Worm (Caenorhabditis elegans) whole organism, L2 larva: ENCODE results near the gene F09B9.5.

ENCODE experiments used
- Y55F3AM.14 ChIP-seq: fragments of 200-800 bp; sonication (Bioruptor generic); optimal IDR thresholded peaks from 2 replicates; lab custom pipeline; 2018; ENCODE audit warnings: mild to moderate bottlenecking, missing genetic modification characterization, missing compliant biosample characterization
- ZK546.5 ChIP-seq: sonication (generic microtip); optimal IDR thresholded peaks from 2 replicates; lab custom pipeline; 2017; ENCODE audit warnings: missing biosample characterization, missing genetic modification characterization
- alr-1 ChIP-seq: fragments of 150-350 bp; optimal IDR thresholded peaks from 2 replicates; lab custom pipeline; 2014; ENCODE audit warnings: missing biosample characterization, missing genetic modification characterization
- ama-1 ChIP-seq: fragments of 150-350 bp; optimal IDR thresholded peaks from 2 replicates; lab custom pipeline; 2018; ENCODE audit warnings: inconsistent platforms
- blmp-1 ChIP-seq: sonication (generic microtip); optimal IDR thresholded peaks from 2 replicates; lab custom pipeline; 2017; ENCODE audit warnings: missing genetic modification characterization, mild to moderate bottlenecking, missing compliant biosample characterization, antibody characterized with exemption, moderate library complexity; ENCODE audit not compliant: insufficient read depth
- ceh-82 ChIP-seq: fragments of 150-350 bp; optimal IDR thresholded peaks from 2 replicates; lab custom pipeline; 2014; ENCODE audit warnings: missing biosample characterization, missing genetic modification characterization
- crh-2 ChIP-seq: sonication (generic microtip); optimal IDR thresholded peaks from 2 replicates; lab custom pipeline; 2017; ENCODE audit warnings: missing biosample characterization, missing genetic modification characterization
- dmd-4 ChIP-seq: sonication (generic microtip); optimal IDR thresholded peaks from 2 replicates; lab custom pipeline; 2017; ENCODE audit warnings: missing biosample characterization, missing genetic modification characterization
- egl-27 ChIP-seq: sonication (generic microtip); optimal IDR thresholded peaks from 3 replicates; lab custom pipeline; 2017; ENCODE audit warnings: missing biosample characterization, missing genetic modification reagents, missing genetic modification characterization
- elt-1 ChIP-seq: fragments of 150-350 bp; optimal IDR thresholded peaks from 2 replicates; lab custom pipeline; 2014; ENCODE audit warnings: missing biosample characterization, missing genetic modification characterization
- elt-3 ChIP-seq: sonication (generic microtip); optimal IDR thresholded peaks from 2 replicates; lab custom pipeline; 2017; ENCODE audit warnings: missing biosample characterization, missing genetic modification characterization
- gmeb-1 ChIP-seq: fragments of 150-350 bp; optimal IDR thresholded peaks from 2 replicates; lab custom pipeline; 2014; ENCODE audit warnings: missing biosample characterization, missing genetic modification characterization
- lin-13 ChIP-seq: fragments of 150-350 bp; optimal IDR thresholded peaks from 2 replicates; lab custom pipeline; 2014; ENCODE audit warnings: missing biosample characterization, missing genetic modification reagents, missing genetic modification characterization
- lin-39 ChIP-seq: fragments of 150-350 bp; optimal IDR thresholded peaks from 2 replicates; lab custom pipeline; 2014; ENCODE audit warnings: missing biosample characterization, missing genetic modification reagents, missing genetic modification characterization
- mab-5 ChIP-seq: fragments of 150-350 bp; optimal IDR thresholded peaks from 2 replicates; lab custom pipeline; 2014; ENCODE audit warnings: missing biosample characterization, missing genetic modification characterization
- mbf-1 ChIP-seq: sonication (generic microtip); optimal IDR thresholded peaks from 2 replicates; lab custom pipeline; 2017; ENCODE audit warnings: missing biosample characterization, missing genetic modification characterization
- nhr-10 ChIP-seq: sonication (generic microtip); optimal IDR thresholded peaks from 2 replicates; lab custom pipeline; 2017; ENCODE audit warnings: missing biosample characterization, missing genetic modification characterization
- nhr-11 ChIP-seq: fragments of 150-350 bp; optimal IDR thresholded peaks from 2 replicates; lab custom pipeline; 2014; ENCODE audit warnings: missing biosample characterization, missing genetic modification characterization
- nhr-12 ChIP-seq: fragments of 150-350 bp; optimal IDR thresholded peaks from 2 replicates; lab custom pipeline; 2014; ENCODE audit warnings: missing biosample characterization, missing genetic modification characterization
- nhr-21 ChIP-seq: fragments of 150-350 bp; optimal IDR thresholded peaks from 2 replicates; lab custom pipeline; 2014; ENCODE audit warnings: missing biosample characterization, missing genetic modification characterization
- nhr-23 ChIP-seq: fragments of 150-350 bp; optimal IDR thresholded peaks from 2 replicates; lab custom pipeline; 2014; ENCODE audit warnings: missing biosample characterization, missing genetic modification reagents, missing genetic modification characterization
- nhr-237 ChIP-seq: fragments of 150-350 bp; optimal IDR thresholded peaks from 2 replicates; lab custom pipeline; 2014; ENCODE audit warnings: missing biosample characterization, missing genetic modification characterization
- nhr-25 ChIP-seq: fragments of 150-350 bp; sonication (generic microtip); optimal IDR thresholded peaks from 3 replicates; lab custom pipeline; 2014; ENCODE audit warnings: missing biosample characterization, missing genetic modification characterization
- nhr-77 ChIP-seq: fragments of 150-350 bp; optimal IDR thresholded peaks from 2 replicates; lab custom pipeline; 2014; ENCODE audit warnings: missing biosample characterization, missing genetic modification characterization
- skn-1 ChIP-seq: sonication (generic microtip); optimal IDR thresholded peaks from 2 replicates; lab custom pipeline; 2017; ENCODE audit warnings: missing biosample characterization, missing genetic modification characterization
- sma-3 ChIP-seq: sonication (generic microtip); optimal IDR thresholded peaks from 2 replicates; lab custom pipeline; 2016; ENCODE audit warnings: missing genetic modification reagents, missing genetic modification characterization, missing compliant biosample characterization
- sma-9 ChIP-seq, 2 experiments: fragments of 150-350 bp in 1 of 2; sonication (generic microtip) in 1 of 2; optimal IDR thresholded peaks; 2 replicates each; lab custom pipeline; 2014 to 2016; ENCODE audit warnings: missing genetic modification characterization in 2 of 2, mild to moderate bottlenecking in 1 of 2, missing biosample characterization in 1 of 2, missing compliant biosample characterization in 1 of 2, missing genetic modification reagents in 1 of 2, moderate library complexity in 1 of 2
- unc-55 ChIP-seq: fragments of 150-350 bp; sonication (generic microtip); optimal IDR thresholded peaks from 3 replicates; lab custom pipeline; 2014; ENCODE audit warnings: missing biosample characterization, missing genetic modification reagents, missing genetic modification characterization
- zag-1 ChIP-seq: fragments of 150-350 bp; optimal IDR thresholded peaks from 2 replicates; lab custom pipeline; 2014; ENCODE audit warnings: missing biosample characterization, missing genetic modification characterization
- ztf-1 ChIP-seq: fragments of 200-800 bp; sonication (Bioruptor generic); conservative IDR thresholded peaks from 2 replicates; pipeline ENCODE4 v1.3.6; 2022; ENCODE audit warnings: missing genetic modification characterization, missing compliant biosample characterization
- ztf-11 ChIP-seq: sonication (generic microtip); optimal IDR thresholded peaks from 2 replicates; lab custom pipeline; 2017; ENCODE audit warnings: missing biosample characterization, missing genetic modification characterization
- ztf-4 ChIP-seq: fragments of 150-350 bp; optimal IDR thresholded peaks from 2 replicates; lab custom pipeline; 2014; ENCODE audit warnings: missing biosample characterization, missing genetic modification characterization

Gene F09B9.5

DNA sequence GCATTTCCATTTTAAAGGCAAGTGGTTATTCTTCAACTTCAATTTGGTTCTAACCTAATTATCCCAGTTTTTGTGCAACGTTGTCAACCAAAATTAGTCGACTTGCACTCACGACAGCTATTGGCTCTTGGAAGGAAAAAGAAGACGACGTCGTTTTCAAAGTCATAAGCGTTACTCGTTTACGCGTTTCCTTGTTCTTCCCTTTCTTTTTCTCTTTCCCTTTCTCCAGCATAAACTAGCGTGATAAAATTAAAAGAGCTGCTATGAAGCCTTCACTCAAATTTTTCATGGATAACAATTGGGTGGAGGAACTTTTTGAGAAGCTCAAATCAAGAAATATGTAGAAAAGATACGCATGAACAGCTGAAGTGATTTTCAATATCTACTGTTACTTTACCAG lies 8.6 kb downstream of the F09B9.5 start:
- TF ChIP-seq ceh-82 (tag; lab: Kevin White, UChicago), result no peak
- no peak for TF ChIP-seq unc-55 (GFP tag; lab: Kevin White, UChicago)
- no peak for TF ChIP-seq crh-2
- TF ChIP-seq alr-1, result no peak
- TF ChIP-seq mab-5, result no peak
- no peak for TF ChIP-seq nhr-23 (tag; lab: Kevin White, UChicago)
- TF ChIP-seq nhr-21 (tag; lab: Kevin White, UChicago), result no peak
- no peak for TF ChIP-seq lin-13 (GFP tag; lab: Kevin White, UChicago)
- no peak for TF ChIP-seq nhr-77 (tag; lab: Kevin White, UChicago)
- TF ChIP-seq nhr-237 (tag; lab: Kevin White, UChicago), result no peak

DNA sequence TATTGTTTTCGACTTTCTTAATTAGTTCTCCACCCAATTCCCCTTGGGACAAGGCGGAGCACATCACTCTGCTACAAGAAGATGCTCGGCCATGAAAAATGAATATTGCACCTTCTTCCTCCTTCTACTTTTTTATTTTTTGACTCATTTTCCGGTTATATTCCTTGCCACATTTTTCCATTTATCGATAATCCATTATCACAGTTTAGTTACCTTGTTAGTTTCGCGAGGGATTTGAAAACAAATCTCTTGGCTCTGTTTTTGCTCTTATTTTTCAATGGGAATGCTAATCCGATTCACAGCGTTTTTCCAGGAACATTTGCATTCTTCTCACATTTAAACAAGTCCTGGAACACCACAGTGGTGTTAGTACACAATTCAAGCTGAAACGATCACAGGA lies 12.4 kb downstream of the F09B9.5 start, which contains the start of gene rnp-9:
rnp-9 (plus strand) TSS at position 301 of the 400 bp plus-strand sequence.
- no peak for TF ChIP-seq nhr-12 (tag; lab: Kevin White, UChicago)
- TF ChIP-seq zag-1 (tag; lab: Kevin White, UChicago), result no peak

DNA sequence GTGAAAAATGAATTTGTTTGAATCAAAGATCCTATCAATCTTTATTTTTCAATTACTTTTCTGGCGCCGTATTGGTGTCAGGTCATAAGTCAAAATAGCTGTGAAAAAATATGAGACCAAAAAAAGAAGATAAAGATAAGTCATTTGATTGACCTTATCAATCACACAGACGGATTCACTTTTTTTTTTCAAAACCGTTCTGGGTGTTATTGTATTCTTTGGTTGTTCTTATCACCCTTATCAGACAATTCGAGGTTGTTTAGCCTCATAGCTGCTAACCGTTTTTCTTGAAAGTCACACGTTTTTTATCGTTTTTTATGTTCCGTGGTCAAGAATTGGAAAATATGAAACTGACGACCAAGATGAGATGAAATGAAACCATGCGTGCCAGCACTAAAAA lies 13.9 kb downstream of the F09B9.5 start:
- no peak for TF ChIP-seq ztf-11 (tag; lab: Kevin White, UChicago)
- peak; percentile 17 for TF ChIP-seq nhr-21 (tag; lab: Kevin White, UChicago)
- no peak for TF ChIP-seq sma-3 (GFP tag; lab: Kevin White, UChicago)
- no peak for TF ChIP-seq zag-1 (tag; lab: Kevin White, UChicago)
- no peak for TF ChIP-seq alr-1
- TF ChIP-seq crh-2, result peak; percentile 1
- TF ChIP-seq Y55F3AM.14, result no peak
- peak; percentile 86 for TF ChIP-seq blmp-1 (tag; lab: Kevin White, UChicago)
- no peak for TF ChIP-seq ztf-4
- TF ChIP-seq skn-1 (tag; lab: Kevin White, UChicago), result no peak
- TF ChIP-seq egl-27, result no peak
- TF ChIP-seq sma-9 (GFP tag; optimal IDR thresholded peaks at IDR 0.05; lab: Kevin White, UChicago), result peak; percentile 31
- TF ChIP-seq sma-9 (tag; optimal IDR thresholded peaks at IDR 0.05; lab: Kevin White, UChicago), result no peak
- no peak for TF ChIP-seq ceh-82 (tag; lab: Kevin White, UChicago)

DNA sequence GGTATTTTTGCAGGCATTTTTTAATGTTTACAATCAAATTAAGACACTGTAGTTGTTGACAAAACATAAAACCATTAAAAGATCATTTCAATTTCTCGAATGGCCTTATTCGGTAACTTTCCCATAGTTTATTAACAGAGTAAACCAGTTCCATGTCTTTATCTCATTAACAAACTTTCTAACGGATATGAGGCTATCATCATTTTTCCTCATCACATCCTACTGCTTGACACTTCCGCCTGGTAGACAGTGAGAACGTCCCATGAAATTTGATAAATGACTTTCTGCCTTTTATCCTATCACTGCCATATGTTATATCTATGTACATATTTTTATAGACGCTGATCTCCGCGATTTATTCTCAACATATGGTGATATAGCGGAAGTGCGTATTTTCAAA lies 16.0 kb downstream of the F09B9.5 start:
- TF ChIP-seq crh-2, result no peak
- TF ChIP-seq nhr-23 (tag; lab: Kevin White, UChicago), result no peak
- no peak for TF ChIP-seq nhr-25 (tag; lab: Kevin White, UChicago)
- TF ChIP-seq ama-1 (lab: Kevin White, UChicago), result no peak
- TF ChIP-seq lin-13 (GFP tag; lab: Kevin White, UChicago), result no peak
- TF ChIP-seq, all 48 proteins: peak for 0

DNA sequence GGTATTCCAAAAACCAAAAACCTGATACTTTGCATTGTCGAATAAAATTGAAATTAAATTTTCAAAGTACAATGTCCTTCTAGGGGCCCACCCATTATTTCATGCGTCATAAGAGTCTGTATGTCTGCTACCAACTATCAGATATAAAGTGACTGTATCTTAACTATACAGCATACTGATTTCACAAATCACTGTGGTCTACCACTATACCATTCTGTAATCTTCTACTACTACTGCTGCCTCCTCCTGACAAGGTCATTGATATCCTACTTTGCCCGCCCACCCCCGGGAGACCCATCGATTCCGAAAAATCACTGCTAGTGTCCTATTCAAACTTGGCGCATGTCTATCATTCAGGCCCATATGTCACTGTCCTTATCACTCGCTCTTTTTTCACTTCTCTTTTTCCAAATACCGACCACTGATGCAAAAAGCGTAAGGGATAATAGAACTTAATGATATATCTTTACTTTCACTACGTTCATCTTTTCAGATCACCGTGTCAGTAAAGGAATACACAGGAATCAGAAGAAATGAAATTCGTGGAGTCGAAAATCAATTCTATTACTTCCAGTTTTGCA lies 17.5 kb downstream of the F09B9.5 start, which contains the start of gene C07A4.2:
C07A4.2 (plus strand) TSS at position 195 of the 581 bp plus-strand sequence.
- TF ChIP-seq elt-1 (tag; lab: Kevin White, UChicago), result no peak
- TF ChIP-seq nhr-10 (tag; lab: Kevin White, UChicago), result no peak
- no peak for TF ChIP-seq blmp-1 (tag; lab: Kevin White, UChicago)
- no peak for TF ChIP-seq nhr-11 (tag; lab: Kevin White, UChicago)
- TF ChIP-seq gmeb-1, result no peak
- no peak for TF ChIP-seq elt-3 (tag; lab: Kevin White, UChicago)
- TF ChIP-seq dmd-4 (tag; lab: Kevin White, UChicago), result no peak
- no peak for TF ChIP-seq nhr-237 (tag; lab: Kevin White, UChicago)
- no peak for TF ChIP-seq unc-55 (GFP tag; lab: Kevin White, UChicago)
- TF ChIP-seq mbf-1 (tag; lab: Kevin White, UChicago), result no peak
- no peak for TF ChIP-seq nhr-12 (tag; lab: Kevin White, UChicago)
- no peak for TF ChIP-seq sma-9 (GFP tag; optimal IDR thresholded peaks at IDR 0.05; lab: Kevin White, UChicago)
- no peak for TF ChIP-seq sma-9 (tag; optimal IDR thresholded peaks at IDR 0.05; lab: Kevin White, UChicago)
- no peak for TF ChIP-seq lin-39 (tag; lab: Kevin White, UChicago)
- TF ChIP-seq ztf-1, result no peak
- no peak for TF ChIP-seq ZK546.5 (tag; lab: Kevin White, UChicago)
- TF ChIP-seq, all 48 proteins: peak for 0
